Fruit fly (Drosophila melanogaster) whole organism, prepupa: ENCODE data around the gene Blimp-1.

Experiments
- Blimp-1 ChIP-seq: fragments of 200-800 bp; sonication (Bioruptor generic); optimal IDR thresholded peaks from 3 replicates; lab custom pipeline; 2017; ENCODE audit warnings: missing biosample characterization, missing genetic modification characterization, mild to moderate bottlenecking, moderate library complexity, missing genetic modification reagents
- CG10631 ChIP-seq: fragments of 200-800 bp; sonication (Bioruptor generic); optimal IDR thresholded peaks from 2 replicates; lab custom pipeline; 2016; ENCODE audit warnings: missing biosample characterization, missing genetic modification characterization
- CG11762 ChIP-seq: fragments of 200-800 bp; sonication (Bioruptor generic); optimal IDR thresholded peaks from 3 replicates; lab custom pipeline; 2016; ENCODE audit warnings: missing biosample characterization, missing genetic modification characterization; ENCODE audit not compliant: insufficient read depth
- CG15336 ChIP-seq: fragments of 200-800 bp; sonication (Bioruptor generic); IDR thresholded peaks from 2 replicates; pipeline ENCODE4 v1.3.6; 2022; ENCODE audit warnings: missing biosample characterization, missing genetic modification characterization
- CG1621 ChIP-seq: fragments of 200-800 bp; sonication (Bioruptor generic); optimal IDR thresholded peaks from 3 replicates; lab custom pipeline; 2018; ENCODE audit warnings: missing biosample characterization, mild to moderate bottlenecking, missing genetic modification characterization
- CG16779 ChIP-seq: fragments of 200-800 bp; sonication (Bioruptor generic); optimal IDR thresholded peaks from 3 replicates; lab custom pipeline; 2017; ENCODE audit warnings: missing biosample characterization, mild to moderate bottlenecking, missing genetic modification characterization
- CG3032 ChIP-seq: fragments of 200-800 bp; optimal IDR thresholded peaks from 2 replicates; lab custom pipeline; 2019; ENCODE audit warnings: missing biosample characterization, mild to moderate bottlenecking, missing genetic modification characterization, moderate library complexity
- CG31627 ChIP-seq: fragments of 200-800 bp; sonication (Bioruptor generic); optimal IDR thresholded peaks from 3 replicates; lab custom pipeline; 2016; ENCODE audit warnings: missing biosample characterization, missing genetic modification characterization
- CG34406 ChIP-seq: fragments of 200-800 bp; sonication (Bioruptor generic); optimal IDR thresholded peaks from 3 replicates; lab custom pipeline; 2016; ENCODE audit warnings: missing biosample characterization, missing genetic modification characterization
- CG3919 ChIP-seq: fragments of 200-800 bp; sonication (Bioruptor generic); optimal IDR thresholded peaks from 3 replicates; lab custom pipeline; 2016; ENCODE audit warnings: missing biosample characterization, missing genetic modification characterization
- CG6163 ChIP-seq: fragments of 200-800 bp; sonication (Bioruptor generic); IDR thresholded peaks from 3 replicates; pipeline ENCODE4 v1.3.6; 2022; ENCODE audit warnings: missing biosample characterization, missing genetic modification characterization
- CG6276 ChIP-seq: fragments of 200-800 bp; sonication (Bioruptor generic); optimal IDR thresholded peaks from 2 replicates; lab custom pipeline; 2017; ENCODE audit warnings: missing biosample characterization, mild to moderate bottlenecking, missing genetic modification characterization
- CG6808 ChIP-seq: fragments of 200-800 bp; sonication (Bioruptor generic); optimal IDR thresholded peaks from 3 replicates; lab custom pipeline; 2017; ENCODE audit warnings: missing biosample characterization, missing genetic modification characterization, mild to moderate bottlenecking, moderate library complexity, missing genetic modification reagents
- CG6854 ChIP-seq: fragments of 200-800 bp; sonication (Bioruptor generic); optimal IDR thresholded peaks from 2 replicates; lab custom pipeline; 2017; ENCODE audit warnings: missing biosample characterization, mild to moderate bottlenecking, missing genetic modification characterization
- CG8119 ChIP-seq: fragments of 200-800 bp; sonication (Bioruptor generic); IDR thresholded peaks from 3 replicates; pipeline ENCODE4 v1.3.6; 2022; ENCODE audit warnings: missing biosample characterization, missing genetic modification characterization
- CG8319 ChIP-seq: fragments of 200-800 bp; sonication (Bioruptor generic); optimal IDR thresholded peaks from 3 replicates; lab custom pipeline; 2016; ENCODE audit warnings: missing biosample characterization, missing genetic modification characterization
- CG8632 ChIP-seq: fragments of 200-800 bp; sonication (Bioruptor generic); optimal IDR thresholded peaks from 3 replicates; lab custom pipeline; 2016; ENCODE audit warnings: missing biosample characterization, missing genetic modification characterization
- CG9139 ChIP-seq: fragments of 200-800 bp; sonication (Bioruptor generic); optimal IDR thresholded peaks from 3 replicates; lab custom pipeline; 2017; ENCODE audit warnings: missing biosample characterization, mild to moderate bottlenecking, missing genetic modification characterization
- Eip75B ChIP-seq: fragments of 200-800 bp; sonication (Bioruptor generic); optimal IDR thresholded peaks from 3 replicates; lab custom pipeline; 2016; ENCODE audit warnings: missing biosample characterization, missing genetic modification characterization
- Eip78C ChIP-seq: fragments of 200-800 bp; sonication (Bioruptor generic); peaks from one replicate; lab custom pipeline; 2016; ENCODE audit warnings: missing biosample characterization, missing genetic modification characterization
- Eip93F ChIP-seq: fragments of 200-800 bp; sonication (Bioruptor generic); optimal IDR thresholded peaks from 2 replicates; lab custom pipeline; 2016; ENCODE audit warnings: missing biosample characterization, mild to moderate bottlenecking, missing genetic modification characterization
- Ets21C ChIP-seq: fragments of 200-800 bp; sonication (Bioruptor generic); optimal IDR thresholded peaks from 3 replicates; lab custom pipeline; 2016; ENCODE audit warnings: missing biosample characterization, missing genetic modification characterization
- Ets96B ChIP-seq: fragments of 200-800 bp; optimal IDR thresholded peaks from 2 replicates; lab custom pipeline; 2019; ENCODE audit warnings: missing biosample characterization, mild to moderate bottlenecking, missing genetic modification characterization, moderate library complexity
- Hr39 ChIP-seq: fragments of 200-800 bp; sonication (Bioruptor generic); optimal IDR thresholded peaks from 2 replicates; lab custom pipeline; 2016; ENCODE audit warnings: missing biosample characterization, missing genetic modification characterization
- Hr4 ChIP-seq: fragments of 200-800 bp; sonication (Bioruptor generic); optimal IDR thresholded peaks from 3 replicates; lab custom pipeline; 2016; ENCODE audit warnings: missing biosample characterization, missing genetic modification characterization
- Lpt ChIP-seq: fragments of 200-800 bp; sonication (Bioruptor generic); optimal IDR thresholded peaks from 3 replicates; lab custom pipeline; 2016; ENCODE audit warnings: missing biosample characterization, missing genetic modification characterization
- Met ChIP-seq: fragments of 200-800 bp; sonication (Bioruptor generic); optimal IDR thresholded peaks from 3 replicates; lab custom pipeline; 2016; ENCODE audit warnings: missing biosample characterization, missing genetic modification characterization
- OdsH ChIP-seq: fragments of 200-800 bp; sonication (Bioruptor generic); optimal IDR thresholded peaks from 3 replicates; lab custom pipeline; 2016; ENCODE audit warnings: missing biosample characterization, missing genetic modification characterization
- Smox ChIP-seq: fragments of 200-800 bp; sonication (Bioruptor generic); optimal IDR thresholded peaks from 3 replicates; lab custom pipeline; 2016; ENCODE audit warnings: missing biosample characterization, missing genetic modification characterization
- Sox102F ChIP-seq: fragments of 200-800 bp; sonication (Bioruptor generic); optimal IDR thresholded peaks from 2 replicates; lab custom pipeline; 2016; ENCODE audit warnings: missing biosample characterization, mild to moderate bottlenecking, missing genetic modification characterization
- Sox14 ChIP-seq: fragments of 200-800 bp; sonication (Bioruptor generic); optimal IDR thresholded peaks from 3 replicates; lab custom pipeline; 2016; ENCODE audit warnings: missing biosample characterization, missing genetic modification characterization
- achi ChIP-seq: fragments of 200-800 bp; sonication (Bioruptor generic); optimal IDR thresholded peaks from 3 replicates; lab custom pipeline; 2016; ENCODE audit warnings: missing biosample characterization, missing genetic modification characterization
- dac ChIP-seq: fragments of 200-800 bp; sonication (Bioruptor generic); optimal IDR thresholded peaks from 2 replicates; lab custom pipeline; 2017; ENCODE audit warnings: missing biosample characterization, mild to moderate bottlenecking, missing genetic modification characterization
- dsx ChIP-seq: fragments of 200-800 bp; optimal IDR thresholded peaks from 3 replicates; lab custom pipeline; 2019; ENCODE audit warnings: missing biosample characterization, mild to moderate bottlenecking, missing genetic modification characterization, moderate library complexity; ENCODE audit not compliant: poor library complexity, severe bottlenecking
- esn ChIP-seq: fragments of 200-800 bp; sonication (Bioruptor generic); optimal IDR thresholded peaks from 2 replicates; lab custom pipeline; 2016; ENCODE audit warnings: missing biosample characterization, mild to moderate bottlenecking, missing genetic modification characterization, moderate library complexity
- fd85E ChIP-seq: fragments of 200-800 bp; sonication (Bioruptor generic); optimal IDR thresholded peaks from 3 replicates; lab custom pipeline; 2016; ENCODE audit warnings: missing biosample characterization, missing genetic modification characterization
- fkh ChIP-seq: fragments of 200-800 bp; sonication (Bioruptor generic); optimal IDR thresholded peaks from 3 replicates; lab custom pipeline; 2017; ENCODE audit warnings: missing biosample characterization, mild to moderate bottlenecking, missing genetic modification characterization, moderate library complexity
- net ChIP-seq: fragments of 200-800 bp; sonication (Bioruptor generic); optimal IDR thresholded peaks from 3 replicates; lab custom pipeline; 2016; ENCODE audit warnings: missing biosample characterization, missing genetic modification characterization
- salr ChIP-seq, 2 experiments: fragments of 200-800 bp; sonication (Bioruptor generic); optimal IDR thresholded peaks; 3 replicates each; lab custom pipeline; 2016 to 2018; ENCODE audit warnings: missing biosample characterization in 2 of 2, missing genetic modification characterization in 2 of 2, mild to moderate bottlenecking in 1 of 2
- spab ChIP-seq: fragments of 200-800 bp; sonication (Bioruptor generic); optimal IDR thresholded peaks from 2 replicates; lab custom pipeline; 2017; ENCODE audit warnings: missing biosample characterization, mild to moderate bottlenecking, missing genetic modification characterization, missing genetic modification reagents
- svp ChIP-seq: fragments of 200-800 bp; sonication (Bioruptor generic); peaks from one replicate; lab custom pipeline; 2016; ENCODE audit warnings: missing biosample characterization, missing genetic modification characterization
- topi ChIP-seq: fragments of 200-800 bp; sonication (Bioruptor generic); optimal IDR thresholded peaks from 3 replicates; lab custom pipeline; 2016; ENCODE audit warnings: missing biosample characterization, missing genetic modification characterization
- vri ChIP-seq: fragments of 200-800 bp; sonication (Bioruptor generic); optimal IDR thresholded peaks from 3 replicates; lab custom pipeline; 2016; ENCODE audit warnings: missing biosample characterization, mild to moderate bottlenecking, missing genetic modification characterization

The Blimp-1 gene

DNA sequence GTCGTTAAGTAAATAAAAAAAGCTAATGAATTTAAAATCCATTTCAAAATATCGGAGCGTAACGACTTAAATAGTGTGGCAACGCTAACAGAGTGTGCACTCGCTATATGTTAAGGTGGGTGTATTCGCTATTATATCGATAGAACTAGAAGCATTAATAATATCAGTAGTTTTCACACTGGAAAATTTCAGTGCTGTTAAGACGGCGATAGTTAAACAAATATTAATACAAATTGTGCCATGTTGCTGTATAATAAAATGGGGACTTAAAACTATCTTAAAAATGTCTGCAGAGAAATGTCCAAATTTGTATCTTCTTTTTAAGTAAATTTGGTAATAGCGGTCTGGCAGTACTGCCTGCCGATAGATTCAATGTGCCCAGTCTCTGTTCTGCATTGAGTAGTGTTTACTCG, 47.5 kb upstream of the Blimp-1 start (continued):
- TF ChIP-seq CG10631 (GFP tag; lab: Kevin White, UChicago) (peak; percentile 86), fd85E (GFP tag; lab: Kevin White, UChicago) (no peak), Smox (GFP tag; lab: Kevin White, UChicago) (no peak), CG15336 (GFP tag; lab: Robert Waterston, UW) (peak; percentile 60), Hr4 (GFP tag; lab: Kevin White, UChicago) (no peak), Eip78C (GFP tag; lab: Kevin White, UChicago) (no peak), CG3919 (GFP tag; lab: Kevin White, UChicago) (no peak), achi (GFP tag; lab: Kevin White, UChicago) (no peak), topi (GFP tag; lab: Kevin White, UChicago) (no peak), Ets21C (GFP tag; lab: Kevin White, UChicago) (no peak), CG6276 (GFP tag; lab: Kevin White, UChicago) (no peak), salr (GFP tag; optimal IDR thresholded peaks at IDR 0.05; lab: Kevin White, UChicago) (peak in 1 of 2 experiments; percentile 59), dac (GFP tag; lab: Kevin White, UChicago) (no peak), vri (no peak), Sox14 (GFP tag; lab: Kevin White, UChicago) (no peak), Met (GFP tag; lab: Kevin White, UChicago) (no peak), CG6854 (no peak), Sox102F (GFP tag; lab: Kevin White, UChicago) (no peak), CG8319 (GFP tag; lab: Kevin White, UChicago) (peak; percentile 39), Hr39 (GFP tag; lab: Kevin White, UChicago) (peak; percentile 91), CG1621 (no peak), Eip75B (GFP tag; lab: Kevin White, UChicago) (no peak), CG8119 (GFP tag; lab: Robert Waterston, UW) (peak; percentile 49; the same call in 1 of the 3 replicates), net (GFP tag; lab: Kevin White, UChicago) (no peak), svp (no peak), Eip93F (no peak), Ets96B (tag; lab: Kevin White, UChicago) (no peak), OdsH (GFP tag; lab: Kevin White, UChicago) (no peak), CG11762 (GFP tag; lab: Kevin White, UChicago) (peak; percentile 58), spab (GFP tag; lab: Kevin White, UChicago) (no peak), CG16779 (tag; lab: Kevin White, UChicago) (no peak), CG3032 (tag; lab: Kevin White, UChicago) (no peak)
- TF ChIP-seq, all 60 proteins: peak for 25

DNA sequence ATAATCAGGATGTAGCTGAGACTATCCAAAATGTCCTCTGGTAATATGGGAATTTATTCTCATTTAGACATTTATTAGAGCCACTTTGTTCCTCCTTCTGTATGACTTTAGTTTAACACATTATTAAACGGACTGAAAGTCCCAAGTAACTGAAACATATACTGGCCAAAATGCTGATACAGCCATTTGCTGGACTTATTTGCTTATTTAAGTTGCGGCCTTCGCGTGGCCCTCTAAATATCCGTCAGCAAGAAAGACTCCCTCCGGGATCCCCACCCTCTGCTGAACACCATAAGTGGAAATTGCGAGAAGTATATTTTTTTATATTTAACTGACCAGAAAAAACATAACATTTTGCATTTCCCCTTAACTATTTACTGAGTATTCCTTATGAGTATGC, 38.3 kb upstream of the Blimp-1 start, which contains the start of gene spo:
TSS of gene spo (minus strand) at position 135 of the 400 bp plus-strand sequence.
- no peak for TF ChIP-seq Eip75B (GFP tag; lab: Kevin White, UChicago)
- TF ChIP-seq Hr39 (GFP tag; lab: Kevin White, UChicago) = no peak
- no peak for TF ChIP-seq Blimp-1 (GFP tag; lab: Kevin White, UChicago)
- no peak for TF ChIP-seq OdsH (GFP tag; lab: Kevin White, UChicago)
- no peak for TF ChIP-seq achi (GFP tag; lab: Kevin White, UChicago)
- no peak for TF ChIP-seq CG34406 (GFP tag; lab: Kevin White, UChicago)
- TF ChIP-seq esn (GFP tag; lab: Kevin White, UChicago) = no peak
- TF ChIP-seq CG9139 (GFP tag; lab: Kevin White, UChicago) = no peak
- no peak for TF ChIP-seq spab (GFP tag; lab: Kevin White, UChicago)
- no peak for TF ChIP-seq Eip93F
- TF ChIP-seq fd85E (GFP tag; lab: Kevin White, UChicago) = no peak
- TF ChIP-seq Ets21C (GFP tag; lab: Kevin White, UChicago) = no peak
- TF ChIP-seq fkh = no peak

DNA sequence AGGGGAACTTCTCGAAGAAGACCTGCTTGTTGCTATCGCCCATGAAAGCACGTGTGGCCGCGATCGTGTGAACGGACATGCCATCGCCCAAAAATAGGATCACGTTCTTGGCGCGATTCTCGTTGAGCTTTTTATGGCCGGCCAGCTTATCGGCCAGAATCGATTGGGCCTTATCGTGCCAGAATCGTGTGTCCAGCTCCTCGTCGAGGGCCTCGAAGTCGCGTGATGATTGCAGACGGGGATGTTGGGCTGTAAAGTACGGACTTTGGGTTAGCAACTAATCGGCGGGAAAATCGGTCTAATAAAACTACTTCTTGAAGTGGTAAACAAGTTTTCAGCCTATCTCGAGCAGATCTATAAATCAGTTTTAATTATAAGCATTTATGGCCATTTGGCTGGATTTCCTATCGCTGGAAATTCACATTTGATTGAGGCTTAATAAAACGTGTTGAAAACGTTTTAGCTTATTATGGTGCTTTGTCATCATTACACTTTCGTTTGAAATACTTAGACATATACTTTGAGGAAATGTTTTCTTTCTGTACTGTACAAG, 36.5 kb upstream of the Blimp-1 start:
- TF ChIP-seq dsx (GFP tag; lab: Kevin White, UChicago) (no peak), CG8632 (GFP tag; lab: Kevin White, UChicago) (no peak), Eip93F (no peak), Lpt (GFP tag; lab: Kevin White, UChicago) (no peak), CG34406 (GFP tag; lab: Kevin White, UChicago) (no peak), Sox14 (GFP tag; lab: Kevin White, UChicago) (no peak), Met (GFP tag; lab: Kevin White, UChicago) (no peak), CG8119 (GFP tag; lab: Robert Waterston, UW) (no peak), CG6163 (GFP tag; lab: Robert Waterston, UW) (no peak), Hr4 (GFP tag; lab: Kevin White, UChicago) (no peak), CG11762 (GFP tag; lab: Kevin White, UChicago) (no peak), CG6808 (no peak), fd85E (GFP tag; lab: Kevin White, UChicago) (no peak), achi (GFP tag; lab: Kevin White, UChicago) (no peak), CG31627 (GFP tag; lab: Kevin White, UChicago) (no peak), Eip75B (GFP tag; lab: Kevin White, UChicago) (no peak)
